Worm (Caenorhabditis elegans): ENCODE data around the gene drd-5.
A peak's percentile ranks its signal among the peaks of the same experiment; 100 is the strongest.
"Not testable (repeated sequence)": the region's sequence is repeated elsewhere in the genome, so short reads cannot be mapped to it uniquely, and the experiment has no call there.

Gene drd-5

ce11 chrX:8340393-8340792, 5.8 kb downstream of the drd-5 start, which contains the start of gene F55E10.2:
Gene F55E10.2, plus strand, starts transcription at chrX:8340693.
- TF ChIP-seq ceh-28 (tag; optimal IDR thresholded peaks at IDR 0.05) (no peak), lin-39 (tag; optimal IDR thresholded peaks at IDR 0.05) (no peak)

ce11 chrX:8327800-8328199, 18.3 kb downstream of the drd-5 start, which contains the start of gene F55E10.4:
Gene F55E10.4, minus strand, starts transcription at chrX:8327900.
- TF ChIP-seq daf-12 (tag; optimal IDR thresholded peaks at IDR 0.05) (no peak), ama-1 (optimal IDR thresholded peaks at IDR 0.05) (no peak), nhr-12 (tag; optimal IDR thresholded peaks at IDR 0.05) (no peak), nhr-11 (tag; optimal IDR thresholded peaks at IDR 0.05) (no peak), unc-39 (tag; optimal IDR thresholded peaks at IDR 0.05) (no peak), ztf-11 (tag; optimal IDR thresholded peaks at IDR 0.05) (no peak), R02D3.7 (tag; optimal IDR thresholded peaks at IDR 0.05) (no peak), ceh-9 (tag; optimal IDR thresholded peaks at IDR 0.05) (no peak), ztf-4 (tag; optimal IDR thresholded peaks at IDR 0.05) (no peak), nhr-237 (tag; optimal IDR thresholded peaks at IDR 0.05) (no peak), hmg-11 (tag; optimal IDR thresholded peaks at IDR 0.05) (no peak)

ce11 chrX:8326394-8326793, 19.8 kb downstream of the drd-5 start, which contains the start of gene R09F10.8:
Gene R09F10.8, minus strand, starts transcription at chrX:8326451.
- TF ChIP-seq snpc-4 (tag; optimal IDR thresholded peaks at IDR 0.05) (no peak), jun-1 (tag; optimal IDR thresholded peaks at IDR 0.05) (no peak), pha-4 (tag; optimal IDR thresholded peaks at IDR 0.05) (no peak), elt-1 (tag; optimal IDR thresholded peaks at IDR 0.05) (no peak), hmg-11 (tag; optimal IDR thresholded peaks at IDR 0.05) (no peak), ceh-82 (tag; optimal IDR thresholded peaks at IDR 0.05) (no peak), nhr-76 (tag; optimal IDR thresholded peaks at IDR 0.05) (no peak), mml-1 (tag; optimal IDR thresholded peaks at IDR 0.05) (no peak), ztf-4 (tag; optimal IDR thresholded peaks at IDR 0.05) (no peak), nhr-12 (tag; optimal IDR thresholded peaks at IDR 0.05) (no peak), fkh-10 (GFP tag; optimal IDR thresholded peaks at IDR 0.05) (no peak), lsy-12 (tag; optimal IDR thresholded peaks at IDR 0.05) (no peak), aly-2 (tag; optimal IDR thresholded peaks at IDR 0.05) (no peak), nhr-11 (tag; optimal IDR thresholded peaks at IDR 0.05) (no peak), ceh-28 (tag; optimal IDR thresholded peaks at IDR 0.05) (no peak), eor-1 (tag; optimal IDR thresholded peaks at IDR 0.05) (no peak), daf-12 (tag; optimal IDR thresholded peaks at IDR 0.05) (no peak), nhr-77 (tag; optimal IDR thresholded peaks at IDR 0.05) (no peak), unc-39 (tag; optimal IDR thresholded peaks at IDR 0.05) (no peak)

- TF ChIP-seq pha-4 (tag; optimal IDR thresholded peaks at IDR 0.05) (peak; percentile 50), daf-12 (tag; optimal IDR thresholded peaks at IDR 0.05) (no peak), elt-2 (tag; optimal IDR thresholded peaks at IDR 0.05) (peak; percentile 75), lsy-12 (tag; optimal IDR thresholded peaks at IDR 0.05) (no peak), ztf-4 (tag; optimal IDR thresholded peaks at IDR 0.05) (no peak), pqm-1 (tag; optimal IDR thresholded peaks at IDR 0.05) (peak; percentile 46)
Observed at ce11 chrX:8323371-8323770, 22.8 kb downstream of the drd-5 start, which contains the start of gene R09F10.1. Gene R09F10.1, plus strand, starts transcription at chrX:8323592.

ce11 chrX:8321811-8322210, 24.3 kb downstream of the drd-5 start, which contains the start of gene abu-9:
Gene abu-9, plus strand, starts transcription at chrX:8322111.
- TF ChIP-seq fkh-10 (GFP tag; optimal IDR thresholded peaks at IDR 0.05); lsy-12 (tag; optimal IDR thresholded peaks at IDR 0.05); skn-1 (tag; optimal IDR thresholded peaks at IDR 0.05): not testable (repeated sequence)

ce11 chrX:8320889-8321288, 25.3 kb downstream of the drd-5 start, which contains the start of gene pqn-57:
Gene pqn-57, minus strand, starts transcription at chrX:8320989.
- TF ChIP-seq mml-1 (tag; optimal IDR thresholded peaks at IDR 0.05) (no peak), elt-2 (tag; optimal IDR thresholded peaks at IDR 0.05) (no peak), mdl-1 (tag; optimal IDR thresholded peaks at IDR 0.05) (no peak), elt-3 (tag; optimal IDR thresholded peaks at IDR 0.05) (no peak), nhr-25 (tag; optimal IDR thresholded peaks at IDR 0.05) (no peak), ceh-28 (tag; optimal IDR thresholded peaks at IDR 0.05) (no peak), fkh-2 (tag; optimal IDR thresholded peaks at IDR 0.05) (no peak), ceh-9 (tag; optimal IDR thresholded peaks at IDR 0.05) (no peak), nhr-76 (tag; optimal IDR thresholded peaks at IDR 0.05) (no peak), elt-1 (tag; optimal IDR thresholded peaks at IDR 0.05) (no peak), lin-39 (tag; optimal IDR thresholded peaks at IDR 0.05) (no peak), pha-4 (tag; optimal IDR thresholded peaks at IDR 0.05) (no peak), pqm-1 (tag; optimal IDR thresholded peaks at IDR 0.05) (no peak), ama-1 (optimal IDR thresholded peaks at IDR 0.05) (no peak), ceh-16 (tag; optimal IDR thresholded peaks at IDR 0.05) (no peak), unc-62 (GFP tag; optimal IDR thresholded peaks at IDR 0.05) (no peak), R02D3.7 (tag; optimal IDR thresholded peaks at IDR 0.05) (no peak), daf-12 (tag; optimal IDR thresholded peaks at IDR 0.05) (no peak), lin-15B (tag; optimal IDR thresholded peaks at IDR 0.05) (no peak)
